Fruit fly (Drosophila melanogaster): Measurements from ENCODE around the gene Ripalpha.

Gene Ripalpha

dm6 chr2L:10210631-10211557, 10.1 kb upstream of the Ripalpha start, which contains the start of the genes CG5727 and ath:
Gene CG5727, minus strand, starts transcription at chr2L:10210681.
Gene ath, plus strand, starts transcription at chr2L:10211143.
- TF ChIP-seq CrebA (GFP tag; optimal IDR thresholded peaks at IDR 0.05; ENCODE audit: borderline replicate concordance) (no peak), woc (GFP tag; optimal IDR thresholded peaks at IDR 0.05) (peak; percentile 50), tai (GFP tag; optimal IDR thresholded peaks at IDR 0.05) (no peak), dmrt93B (GFP tag; optimal IDR thresholded peaks at IDR 0.05) (no peak), Hnf4 (GFP tag; optimal IDR thresholded peaks at IDR 0.05) (peak; percentile 1), brk (GFP tag; optimal IDR thresholded peaks at IDR 0.05) (peak; percentile 1), Myc (optimal IDR thresholded peaks at IDR 0.05) (no peak), psq (GFP tag; optimal IDR thresholded peaks at IDR 0.05) (peak; percentile 44), Rel (GFP tag; optimal IDR thresholded peaks at IDR 0.05) (no peak), Rel (tag; optimal IDR thresholded peaks at IDR 0.05) (peak; percentile 33)

- TF ChIP-seq Mio (GFP tag; optimal IDR thresholded peaks at IDR 0.05) (no peak), CG9705 (GFP tag; optimal IDR thresholded peaks at IDR 0.05) (no peak), dmrt93B (GFP tag; optimal IDR thresholded peaks at IDR 0.05) (no peak), usp (GFP tag; optimal IDR thresholded peaks at IDR 0.05) (no peak), foxo (GFP tag; optimal IDR thresholded peaks at IDR 0.05) (no peak), h (GFP tag; optimal IDR thresholded peaks at IDR 0.05) (no peak)
These were observed 8.3 kb upstream of the Ripalpha start, which contains the start of gene CG5731 for dm6 chr2L:10208799-10209794. Gene CG5731, minus strand, starts transcription at chr2L:10209744.

dm6 chr2L:10206633-10207162, 5.9 kb upstream of the Ripalpha start, which contains the start of gene Snx17:
Gene Snx17, minus strand, starts transcription at chr2L:10206961.
- TF ChIP-seq brk (GFP tag; optimal IDR thresholded peaks at IDR 0.05) = no peak
- TF ChIP-seq Hnf4 (GFP tag; optimal IDR thresholded peaks at IDR 0.05) = no peak
- no peak for TF ChIP-seq foxo (GFP tag; optimal IDR thresholded peaks at IDR 0.05)
- TF ChIP-seq dsf (GFP tag; optimal IDR thresholded peaks at IDR 0.05; ENCODE audit: borderline replicate concordance) = no peak

- TF ChIP-seq Vsx2 (GFP tag; optimal IDR thresholded peaks at IDR 0.05; ENCODE audit: partially characterized antibody) = no peak
- TF ChIP-seq CG9705 (GFP tag; optimal IDR thresholded peaks at IDR 0.05) = no peak
- TF ChIP-seq lola (GFP tag; optimal IDR thresholded peaks at IDR 0.05) = no peak
These were observed 5.2 kb upstream of the Ripalpha start for dm6 chr2L:10205940-10206339.

DNA sequence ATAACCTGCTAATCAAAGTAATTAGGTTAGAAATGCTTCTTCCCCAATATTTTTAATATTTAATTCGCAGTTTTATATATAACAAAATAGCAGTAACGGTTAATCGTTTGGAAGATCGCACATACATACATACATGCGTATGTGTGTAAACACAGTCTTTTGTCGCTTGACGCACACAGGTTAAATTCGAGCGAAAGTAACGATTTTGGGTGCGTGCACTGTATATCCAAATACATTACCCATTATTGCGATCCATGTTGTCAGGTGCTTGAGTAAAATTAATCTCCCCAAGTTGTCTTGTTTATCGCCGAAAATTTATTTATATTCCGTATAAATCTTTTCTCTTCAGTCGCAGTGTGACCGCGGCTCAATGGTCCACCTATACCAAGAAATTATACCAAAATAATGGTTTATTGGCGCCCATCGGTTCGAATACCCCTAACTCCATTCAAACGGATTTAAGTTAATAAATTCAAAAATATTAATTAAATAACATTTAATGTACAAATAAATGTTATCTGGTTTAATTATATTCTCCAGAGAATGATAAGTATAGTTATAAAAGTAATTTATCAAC, 3.2 kb upstream of the Ripalpha start, which contains the start of gene CG34159:
Gene CG34159 (minus strand): TSS at position 385 of the 577 bp plus-strand sequence.
- TF ChIP-seq Abd-B (GFP tag; optimal IDR thresholded peaks at IDR 0.05) (no peak), fru (GFP tag; optimal IDR thresholded peaks at IDR 0.05) (no peak)

DNA sequence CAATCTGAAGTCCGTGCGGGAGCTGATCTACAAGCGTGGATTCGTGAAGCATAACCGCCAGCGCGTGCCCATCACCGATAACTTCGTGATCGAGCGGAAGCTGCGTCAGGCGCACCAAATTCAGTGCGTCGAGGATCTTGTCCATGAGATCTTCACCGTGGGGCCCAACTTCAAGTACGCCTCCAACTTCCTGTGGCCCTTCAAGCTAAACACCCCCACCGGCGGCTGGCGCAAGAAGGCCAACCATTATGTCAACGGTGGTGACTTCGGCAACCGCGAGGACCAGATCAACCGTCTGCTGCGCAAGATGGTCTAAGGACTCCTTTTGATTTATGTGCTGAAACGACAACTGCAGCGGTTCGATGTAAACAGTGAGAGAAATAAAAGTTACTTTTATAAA, 969 bp upstream of the Ripalpha start:
- TF ChIP-seq ey (GFP tag; optimal IDR thresholded peaks at IDR 0.05) (no peak), brk (GFP tag; optimal IDR thresholded peaks at IDR 0.05) (no peak), Dif (GFP tag; optimal IDR thresholded peaks at IDR 0.05; ENCODE audit: partially characterized antibody) (no peak), Sp1 (GFP tag; optimal IDR thresholded peaks at IDR 0.05) (no peak), CG9705 (GFP tag; optimal IDR thresholded peaks at IDR 0.05) (no peak), foxo (GFP tag; optimal IDR thresholded peaks at IDR 0.05) (no peak), psq (GFP tag; optimal IDR thresholded peaks at IDR 0.05) (no peak), lola (GFP tag; optimal IDR thresholded peaks at IDR 0.05) (no peak)
